Fruit fly (Drosophila melanogaster): ENCODE results near the gene CG42354.

CG42354 gene

dm6 chrX:16103482-16103881, 1.3 kb downstream of the CG42354 start (continued):
- peak; percentile 37 for TF ChIP-seq slou (GFP tag; optimal IDR thresholded peaks at IDR 0.05)
- TF ChIP-seq Hsf (GFP tag; optimal IDR thresholded peaks at IDR 0.05), result peak; percentile 19
- TF ChIP-seq CG9727 (GFP tag; optimal IDR thresholded peaks at IDR 0.05), result peak; percentile 56
- TF ChIP-seq CG31441 (GFP tag; IDR thresholded peaks at IDR 0.05), result peak; percentile 58; the same call in 1 of the 2 replicates
- TF ChIP-seq CG13894 (tag; optimal IDR thresholded peaks at IDR 0.05), result no peak
- TF ChIP-seq Hr51 (GFP tag; optimal IDR thresholded peaks at IDR 0.05), result peak in 1 of 2 experiments; percentile 54
- TF ChIP-seq Six4 (GFP tag; optimal IDR thresholded peaks at IDR 0.05), result peak; percentile 5
- TF ChIP-seq lab (GFP tag; optimal IDR thresholded peaks at IDR 0.05), result peak; percentile 32
- TF ChIP-seq ttk (GFP tag; IDR thresholded peaks at IDR 0.05), result peak; percentile 67
- no peak for TF ChIP-seq CG10543 (GFP tag; optimal IDR thresholded peaks at IDR 0.05)
- peak; percentile 47 for TF ChIP-seq bab2 (GFP tag; optimal IDR thresholded peaks at IDR 0.05)
- no peak for TF ChIP-seq btn (GFP tag; optimal IDR thresholded peaks at IDR 0.05)
- TF ChIP-seq chif (GFP tag; optimal IDR thresholded peaks at IDR 0.05), result peak in 1 of 2 experiments; percentile 49
- peak; percentile 79 for TF ChIP-seq onecut (GFP tag; IDR thresholded peaks at IDR 0.05)
- peak; percentile 45 for TF ChIP-seq Side (GFP tag; optimal IDR thresholded peaks at IDR 0.05)
- TF ChIP-seq Dad (GFP tag; optimal IDR thresholded peaks at IDR 0.05), result peak; percentile 19
- TF ChIP-seq tx (GFP tag; optimal IDR thresholded peaks at IDR 0.05), result peak; percentile 24
- TF ChIP-seq CG11085 (GFP tag; IDR thresholded peaks at IDR 0.05), result 0 out of 2 replicates have a peak, but pooled peaks have one; percentile 22
- peak; percentile 46 for TF ChIP-seq tin (GFP tag; optimal IDR thresholded peaks at IDR 0.05)
- TF ChIP-seq CG1792 (GFP tag; optimal IDR thresholded peaks at IDR 0.05), result no peak
- no peak for TF ChIP-seq insv (GFP tag; optimal IDR thresholded peaks at IDR 0.05)
- no peak for TF ChIP-seq pfk (GFP tag; optimal IDR thresholded peaks at IDR 0.05)
- peak; percentile 54; the same call in 1 of the 2 replicates for TF ChIP-seq Ada2b (GFP tag; IDR thresholded peaks at IDR 0.05)
- TF ChIP-seq sens (GFP tag), result peak; percentile 95
- peak; percentile 59 for TF ChIP-seq Sox102F (GFP tag; optimal IDR thresholded peaks at IDR 0.05)
- no peak for TF ChIP-seq CG6765 (GFP tag; optimal IDR thresholded peaks at IDR 0.05)
- no peak for TF ChIP-seq CG10321 (GFP tag; IDR thresholded peaks at IDR 0.05)
- TF ChIP-seq Antp (GFP tag; optimal IDR thresholded peaks at IDR 0.05), result peak; percentile 24
- peak; percentile 10 for TF ChIP-seq Bteb2 (GFP tag; optimal IDR thresholded peaks at IDR 0.05)
- TF ChIP-seq CG10979 (tag; optimal IDR thresholded peaks at IDR 0.05), result peak; percentile 20
- 0 out of 3 replicates have a peak, but pooled peaks have one; percentile 46 for TF ChIP-seq ken (GFP tag; IDR thresholded peaks at IDR 0.05)
- TF ChIP-seq chn (GFP tag; optimal IDR thresholded peaks at IDR 0.05), result peak; percentile 0
- peak; percentile 45 for TF ChIP-seq CG10366 (GFP tag; IDR thresholded peaks at IDR 0.05)
- peak; percentile 77 for TF ChIP-seq vvl (GFP tag; IDR thresholded peaks at IDR 0.05)
- peak; percentile 56; the same call in 2 of the 3 replicates for TF ChIP-seq dysf (GFP tag; IDR thresholded peaks at IDR 0.05)
- TF ChIP-seq Aef1 (GFP tag; IDR thresholded peaks at IDR 0.05), result peak; percentile 22; the same call in 1 of the 3 replicates
- peak; percentile 24 to 46 for TF ChIP-seq Pdp1 (GFP tag; optimal IDR thresholded peaks at IDR 0.05)
- peak; percentile 28; the same call in 1 of the 2 replicates for TF ChIP-seq HLH3B (GFP tag; IDR thresholded peaks at IDR 0.05)
- TF ChIP-seq CG11723 (GFP tag; optimal IDR thresholded peaks at IDR 0.05), result no peak
- TF ChIP-seq lov (optimal IDR thresholded peaks at IDR 0.05), result no peak
- no peak for TF ChIP-seq lov (GFP tag; IDR thresholded peaks at IDR 0.05)
- TF ChIP-seq H2.0 (GFP tag; IDR thresholded peaks at IDR 0.05), result 0 out of 2 replicates have a peak, but pooled peaks have one; percentile 18
- TF ChIP-seq al (GFP tag; IDR thresholded peaks at IDR 0.05), result 0 out of 2 replicates have a peak, but pooled peaks have one; percentile 13
- TF ChIP-seq H15 (GFP tag; IDR thresholded peaks at IDR 0.05), result peak; percentile 59; the same call in 1 of the 3 replicates
- peak; percentile 12 for TF ChIP-seq CG10462 (GFP tag; optimal IDR thresholded peaks at IDR 0.05)
- TF ChIP-seq wdn (GFP tag; IDR thresholded peaks at IDR 0.05), result no peak
- TF ChIP-seq CG17328 (GFP tag; IDR thresholded peaks at IDR 0.05), result peak; percentile 51
- TF ChIP-seq CG7839 (tag; optimal IDR thresholded peaks at IDR 0.05), result peak; percentile 67
- TF ChIP-seq bsh (GFP tag; optimal IDR thresholded peaks at IDR 0.05), result peak in 1 of 2 experiments; percentile 42
- peak; percentile 46; the same call in 1 of the 3 replicates for TF ChIP-seq CG11695 (GFP tag; IDR thresholded peaks at IDR 0.05)
- peak; percentile 59; the same call in 1 of the 2 replicates for TF ChIP-seq CG32532 (GFP tag; IDR thresholded peaks at IDR 0.05)
